Fruit fly (Drosophila melanogaster) whole organism, pupa: ENCODE measurements around the gene Prp16.

Source experiments
- CG10348 ChIP-seq: fragments of 200-800 bp; sonication (Bioruptor generic); IDR thresholded peaks from 2 replicates; pipeline ENCODE4 v1.3.6; 2022; ENCODE audit warnings: missing biosample characterization, missing genetic modification characterization
- CG12605 ChIP-seq: fragments of 200-800 bp; sonication (Bioruptor generic); IDR thresholded peaks from 2 replicates; pipeline ENCODE4 v1.3.6; 2022; ENCODE audit warnings: missing biosample characterization, missing genetic modification characterization
- CG13204 ChIP-seq: fragments of 200-800 bp; sonication (Bioruptor generic); optimal IDR thresholded peaks from 2 replicates; lab custom pipeline; 2018; ENCODE audit warnings: missing biosample characterization, mild to moderate bottlenecking, missing genetic modification characterization, moderate library complexity
- CG14655 ChIP-seq: fragments of 200-800 bp; sonication (Bioruptor generic); optimal IDR thresholded peaks from 3 replicates; lab custom pipeline; 2017; ENCODE audit warnings: mild to moderate bottlenecking, missing biosample characterization, missing genetic modification reagents, missing genetic modification characterization
- CG15710 ChIP-seq: fragments of 200-800 bp; sonication (Bioruptor generic); optimal IDR thresholded peaks from 2 replicates; lab custom pipeline; 2018; ENCODE audit warnings: missing biosample characterization, mild to moderate bottlenecking, missing genetic modification characterization, moderate library complexity
- CG17806 ChIP-seq: fragments of 200-800 bp; sonication (Bioruptor generic); optimal IDR thresholded peaks from 2 replicates; lab custom pipeline; 2018; ENCODE audit warnings: missing biosample characterization, mild to moderate bottlenecking, missing genetic modification characterization, moderate library complexity
- CG32121 ChIP-seq: fragments of 200-800 bp; sonication (Bioruptor generic); IDR thresholded peaks from 2 replicates; pipeline ENCODE4 v1.3.6; 2022; ENCODE audit warnings: missing biosample characterization, missing genetic modification characterization
- CG34367 ChIP-seq: fragments of 200-800 bp; sonication (Bioruptor generic); optimal IDR thresholded peaks from 2 replicates; lab custom pipeline; 2018; ENCODE audit warnings: missing biosample characterization, mild to moderate bottlenecking, missing genetic modification characterization
- CG4496 ChIP-seq: fragments of 200-800 bp; sonication (Bioruptor generic); IDR thresholded peaks from 3 replicates; pipeline ENCODE4 v1.3.6; 2022; ENCODE audit warnings: missing biosample characterization, missing genetic modification characterization
- CG8159 ChIP-seq: fragments of 200-800 bp; sonication (Bioruptor generic); optimal IDR thresholded peaks from 3 replicates; lab custom pipeline; 2018; ENCODE audit warnings: missing biosample characterization, mild to moderate bottlenecking, missing genetic modification characterization, moderate library complexity
- CG8301 ChIP-seq: fragments of 200-800 bp; sonication (Bioruptor generic); optimal IDR thresholded peaks from 2 replicates; lab custom pipeline; 2018; ENCODE audit warnings: missing biosample characterization, mild to moderate bottlenecking, missing genetic modification characterization
- CG9948 ChIP-seq: fragments of 200-800 bp; sonication (Bioruptor generic); optimal IDR thresholded peaks from 2 replicates; lab custom pipeline; 2018; ENCODE audit warnings: missing biosample characterization, mild to moderate bottlenecking, missing genetic modification characterization, moderate library complexity
- D1 ChIP-seq: fragments of 200-800 bp; sonication (Bioruptor generic); optimal IDR thresholded peaks from 2 replicates; lab custom pipeline; 2018; ENCODE audit warnings: missing biosample characterization, mild to moderate bottlenecking, missing genetic modification characterization, moderate library complexity
- EcR ChIP-seq: fragments of 200-800 bp; sonication (Bioruptor generic); optimal IDR thresholded peaks from 3 replicates; lab custom pipeline; 2019; ENCODE audit warnings: missing biosample characterization, missing genetic modification characterization, mild to moderate bottlenecking, moderate library complexity, missing genetic modification reagents
- Ets98B ChIP-seq: fragments of 200-800 bp; sonication (Bioruptor generic); IDR thresholded peaks from 2 replicates; pipeline ENCODE4 v1.3.6; 2022; ENCODE audit warnings: missing biosample characterization, missing genetic modification characterization
- Pif1A ChIP-seq: fragments of 200-800 bp; sonication (Bioruptor generic); optimal IDR thresholded peaks from 3 replicates; lab custom pipeline; 2016; ENCODE audit warnings: missing biosample characterization, missing genetic modification characterization
- Pif1B ChIP-seq: fragments of 200-800 bp; sonication (Bioruptor generic); optimal IDR thresholded peaks from 3 replicates; lab custom pipeline; 2016; ENCODE audit warnings: missing biosample characterization, missing genetic modification characterization
- Snoo ChIP-seq: fragments of 200-800 bp; sonication (Bioruptor generic); optimal IDR thresholded peaks from 3 replicates; lab custom pipeline; 2017; ENCODE audit warnings: missing biosample characterization, mild to moderate bottlenecking, missing genetic modification characterization, inconsistent platforms
- fd96Ca ChIP-seq: fragments of 200-800 bp; sonication (Bioruptor generic); IDR thresholded peaks from 3 replicates; pipeline ENCODE4 v1.3.6; 2022; ENCODE audit warnings: missing biosample characterization, missing genetic modification characterization
- gl ChIP-seq: fragments of 200-800 bp; sonication (Bioruptor generic); optimal IDR thresholded peaks from 2 replicates; lab custom pipeline; 2018; ENCODE audit warnings: missing biosample characterization, mild to moderate bottlenecking, missing genetic modification characterization
- rn ChIP-seq: fragments of 200-800 bp; sonication (Bioruptor generic); IDR thresholded peaks from 2 replicates; pipeline ENCODE4 v1.3.6; 2022; ENCODE audit warnings: missing biosample characterization, missing genetic modification characterization

The Prp16 gene

dm6 chrX:14247035-14247786 is 46.0 kb downstream of the Prp16 start, which contains the start of gene mud:
mud (plus strand) TSS chrX:14247732.
- TF ChIP-seq EcR (GFP tag; lab: Kevin White, UChicago) (no peak), Pif1A (GFP tag; lab: Kevin White, UChicago) (no peak), CG9948 (tag; lab: Kevin White, UChicago) (no peak), CG17806 (tag; lab: Kevin White, UChicago) (peak; percentile 8), Snoo (tag; lab: Kevin White, UChicago) (no peak), gl (tag; lab: Kevin White, UChicago) (no peak), fd96Ca (peak; percentile 31; the same call in 1 of the 3 replicates), CG8301 (no peak), CG4496 (GFP tag; lab: Robert Waterston, UW) (no peak; the same call in 2 of the 3 replicates), CG34367 (tag; lab: Kevin White, UChicago) (no peak), D1 (tag; lab: Kevin White, UChicago) (peak; percentile 21)

DNA sequence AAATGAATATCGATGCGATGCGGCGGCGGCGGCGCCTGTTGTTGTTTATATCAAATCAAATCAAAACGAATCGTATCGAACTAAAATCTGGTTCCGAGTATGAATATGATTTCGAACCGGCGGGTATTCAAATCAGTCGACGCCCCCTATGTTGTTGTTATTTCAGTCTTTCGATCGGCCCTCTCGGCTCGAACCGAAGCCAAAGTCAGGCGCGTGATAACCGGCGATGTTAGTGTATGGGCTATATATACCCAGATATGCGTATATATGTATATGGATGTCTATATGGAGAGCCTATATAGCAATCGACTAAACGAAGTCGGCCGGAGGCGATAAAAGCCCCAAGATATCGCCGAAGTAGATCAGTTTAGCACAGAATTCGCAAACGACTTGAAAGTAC is 59.7 kb downstream of the Prp16 start, which contains the start of the genes CG46317 and Tat:
Gene CG46317, plus strand, starts transcription at position 361 of the 400 bp plus-strand sequence.
Gene Tat, plus strand, starts transcription at position 361 of the 400 bp plus-strand sequence.
- TF ChIP-seq CG17806 (tag; lab: Kevin White, UChicago) (no peak), fd96Ca (no peak), gl (tag; lab: Kevin White, UChicago) (no peak), CG34367 (tag; lab: Kevin White, UChicago) (no peak), CG9948 (tag; lab: Kevin White, UChicago) (no peak), CG13204 (GFP tag; lab: Kevin White, UChicago) (no peak), CG32121 (GFP tag; lab: Robert Waterston, UW) (no peak), CG8301 (no peak), Ets98B (GFP tag; lab: Robert Waterston, UW) (no peak), EcR (GFP tag; lab: Kevin White, UChicago) (no peak), Snoo (tag; lab: Kevin White, UChicago) (no peak), Pif1A (GFP tag; lab: Kevin White, UChicago) (no peak), CG12605 (GFP tag; lab: Robert Waterston, UW) (no peak), CG4496 (GFP tag; lab: Robert Waterston, UW) (no peak), CG15710 (tag; lab: Kevin White, UChicago) (no peak), CG10348 (GFP tag; lab: Robert Waterston, UW) (no peak), Pif1B (no peak)

dm6 chrX:14265149-14265548 is 64.0 kb downstream of the Prp16 start:
- TF ChIP-seq CG10348 (GFP tag; lab: Robert Waterston, UW) (no peak), CG34367 (tag; lab: Kevin White, UChicago) (no peak), fd96Ca (no peak), CG8301 (no peak), rn (no peak), CG14655 (GFP tag; lab: Kevin White, UChicago) (no peak), Snoo (tag; lab: Kevin White, UChicago) (no peak), CG8159 (tag; lab: Kevin White, UChicago) (no peak), D1 (tag; lab: Kevin White, UChicago) (no peak), CG15710 (tag; lab: Kevin White, UChicago) (no peak), CG13204 (GFP tag; lab: Kevin White, UChicago) (no peak), CG12605 (GFP tag; lab: Robert Waterston, UW) (no peak)

dm6 chrX:14266075-14266474 is 64.9 kb downstream of the Prp16 start, which contains the start of the genes CG13404 and na:
CG13404 (minus strand) TSS chrX:14266250.
na (plus strand) TSS chrX:14266367.
- TF ChIP-seq Pif1B (no peak), CG9948 (tag; lab: Kevin White, UChicago) (no peak), rn (no peak), CG15710 (tag; lab: Kevin White, UChicago) (no peak), CG17806 (tag; lab: Kevin White, UChicago) (no peak), CG12605 (GFP tag; lab: Robert Waterston, UW) (no peak), CG10348 (GFP tag; lab: Robert Waterston, UW) (no peak), EcR (GFP tag; lab: Kevin White, UChicago) (no peak), D1 (tag; lab: Kevin White, UChicago) (no peak), CG8159 (tag; lab: Kevin White, UChicago) (no peak), Snoo (tag; lab: Kevin White, UChicago) (no peak), CG14655 (GFP tag; lab: Kevin White, UChicago) (no peak), CG32121 (GFP tag; lab: Robert Waterston, UW) (no peak), CG13204 (GFP tag; lab: Kevin White, UChicago) (no peak)
